Worm (Caenorhabditis elegans) whole organism, L4 larva: Measurements from ENCODE around the gene C18E9.7.

Source experiments
- F10B5.3 ChIP-seq: sonication (generic microtip); optimal IDR thresholded peaks from 2 replicates; lab custom pipeline; 2016; ENCODE audit warnings: mild to moderate bottlenecking, missing genetic modification characterization, missing compliant biosample characterization
- aly-2 ChIP-seq: sonication (generic microtip); optimal IDR thresholded peaks from 2 replicates; lab custom pipeline; 2018; ENCODE audit warnings: missing biosample characterization, missing genetic modification characterization
- ceh-28 ChIP-seq: fragments of 150-350 bp; optimal IDR thresholded peaks from 2 replicates; lab custom pipeline; 2014; ENCODE audit warnings: missing biosample characterization, missing genetic modification reagents, missing genetic modification characterization
- daf-16 ChIP-seq, 3 experiments: sonication (generic microtip); optimal IDR thresholded peaks; 2 replicates each; lab custom pipeline; 2016 to 2017; ENCODE audit warnings: missing genetic modification characterization in 3 of 3, missing genetic modification reagents in 3 of 3, mild to moderate bottlenecking in 2 of 3, missing compliant biosample characterization in 2 of 3, missing biosample characterization in 1 of 3, moderate library complexity in 1 of 3
- hlh-11 ChIP-seq: fragments of 200-800 bp; sonication (Bioruptor generic); optimal IDR thresholded peaks from 2 replicates; lab custom pipeline; 2018; ENCODE audit warnings: mild to moderate bottlenecking, missing genetic modification characterization, missing compliant biosample characterization
- lin-39 ChIP-seq: fragments of 150-350 bp; optimal IDR thresholded peaks from 2 replicates; lab custom pipeline; 2014; ENCODE audit warnings: missing biosample characterization, missing genetic modification reagents, missing genetic modification characterization
- mdl-1 ChIP-seq, 2 experiments: fragments of 150-350 bp in 1 of 2; sonication (generic microtip) in 1 of 2; optimal IDR thresholded peaks; 2 replicates each; lab custom pipeline; 2014 to 2017; ENCODE audit warnings: missing biosample characterization in 2 of 2, missing genetic modification characterization in 2 of 2
- nhr-11 ChIP-seq: fragments of 150-350 bp; optimal IDR thresholded peaks from 2 replicates; lab custom pipeline; 2014; ENCODE audit warnings: missing biosample characterization, missing genetic modification characterization
- nhr-76 ChIP-seq: fragments of 150-350 bp; optimal IDR thresholded peaks from 2 replicates; lab custom pipeline; 2014; ENCODE audit warnings: missing biosample characterization, missing genetic modification characterization

ce11 chrII:8953703-8954102 lies 28.9 kb downstream of the C18E9.7 start:
- TF ChIP-seq daf-16 (GFP tag; optimal IDR thresholded peaks at IDR 0.05; lab: Kevin White, UChicago): no peak
- TF ChIP-seq daf-16 (tag; optimal IDR thresholded peaks at IDR 0.05; lab: Kevin White, UChicago): no peak
- no peak for TF ChIP-seq aly-2 (tag; lab: Kevin White, UChicago)
- TF ChIP-seq ceh-28 (tag; lab: Kevin White, UChicago): no peak
- no peak for TF ChIP-seq F10B5.3 (tag; lab: Kevin White, UChicago)
- TF ChIP-seq lin-39: no peak
- no peak for TF ChIP-seq mdl-1 (tag; optimal IDR thresholded peaks at IDR 0.05; lab: Kevin White, UChicago)
- TF ChIP-seq nhr-11 (tag; lab: Kevin White, UChicago): no peak
- TF ChIP-seq nhr-76 (tag; lab: Kevin White, UChicago): no peak
- TF ChIP-seq hlh-11 (tag; lab: Kevin White, UChicago): no peak
